Fruit fly (Drosophila melanogaster) whole organism, embryonic: ENCODE measurements around the gene Cog3.

Source experiments
- Abd-B ChIP-seq: fragments of 200-800 bp; sonication (Bioruptor generic); optimal IDR thresholded peaks from 2 replicates; lab custom pipeline; 2018; ENCODE audit warnings: missing biosample characterization, mild to moderate bottlenecking, missing genetic modification characterization, moderate library complexity
- Aef1 ChIP-seq: fragments of 200-800 bp; sonication (Bioruptor generic); IDR thresholded peaks from 3 replicates; pipeline ENCODE4 v1.3.6; 2022; ENCODE audit warnings: missing biosample characterization, missing genetic modification characterization
- Atf3 ChIP-seq: fragments of 200-800 bp; sonication (Bioruptor generic); optimal IDR thresholded peaks from 3 replicates; lab custom pipeline; 2016; ENCODE audit warnings: missing biosample characterization, missing genetic modification characterization
- Blimp-1 ChIP-seq: fragments of 200-800 bp; sonication (Bioruptor generic); optimal IDR thresholded peaks from 3 replicates; lab custom pipeline; 2018; ENCODE audit warnings: missing biosample characterization, missing genetic modification characterization, mild to moderate bottlenecking, moderate library complexity, missing genetic modification reagents
- CG10654 ChIP-seq: fragments of 200-800 bp; sonication (Bioruptor generic); optimal IDR thresholded peaks from 2 replicates; lab custom pipeline; 2016; ENCODE audit warnings: missing biosample characterization, missing genetic modification characterization
- CG11560 ChIP-seq: fragments of 200-800 bp; sonication (Bioruptor generic); IDR thresholded peaks from 3 replicates; pipeline ENCODE4 v1.3.6; 2022; ENCODE audit warnings: missing biosample characterization, missing genetic modification characterization
- CG11696 ChIP-seq: fragments of 200-800 bp; sonication (Bioruptor generic); IDR thresholded peaks from 2 replicates; pipeline ENCODE4 v1.3.6; 2022; ENCODE audit warnings: missing biosample characterization, missing genetic modification characterization
- CG13775 ChIP-seq: fragments of 200-800 bp; sonication (Bioruptor generic); optimal IDR thresholded peaks from 3 replicates; lab custom pipeline; 2017; ENCODE audit warnings: missing biosample characterization, mild to moderate bottlenecking, missing genetic modification characterization
- CG16863 ChIP-seq: fragments of 200-800 bp; sonication (Bioruptor generic); optimal IDR thresholded peaks from 3 replicates; lab custom pipeline; 2016; ENCODE audit warnings: missing biosample characterization, missing genetic modification characterization
- CG17186 ChIP-seq: fragments of 200-800 bp; sonication (Bioruptor generic); optimal IDR thresholded peaks from 3 replicates; lab custom pipeline; 2017; ENCODE audit warnings: missing biosample characterization, missing genetic modification reagents, missing genetic modification characterization
- CG17361 ChIP-seq: fragments of 200-800 bp; sonication (Bioruptor generic); IDR thresholded peaks from 3 replicates; pipeline ENCODE4 v1.3.6; 2022; ENCODE audit warnings: missing biosample characterization, missing genetic modification characterization
- CG18619 ChIP-seq: fragments of 200-800 bp; sonication (Bioruptor generic); optimal IDR thresholded peaks from 3 replicates; lab custom pipeline; 2017; ENCODE audit warnings: missing biosample characterization, mild to moderate bottlenecking, missing genetic modification characterization
- CG2889 ChIP-seq: fragments of 200-800 bp; sonication (Bioruptor generic); IDR thresholded peaks from 3 replicates; pipeline ENCODE4 v1.3.6; 2022; ENCODE audit warnings: missing biosample characterization, missing genetic modification characterization
- CG32532 ChIP-seq: fragments of 200-800 bp; sonication (Bioruptor generic); IDR thresholded peaks from 2 replicates; pipeline ENCODE4 v1.3.6; 2022; ENCODE audit warnings: missing biosample characterization, missing genetic modification characterization
- CG32767 ChIP-seq: fragments of 200-800 bp; sonication (Bioruptor generic); IDR thresholded peaks from 2 replicates; pipeline ENCODE4 v1.3.6; 2022; ENCODE audit warnings: missing biosample characterization, missing genetic modification characterization
- CG32772 ChIP-seq: fragments of 200-800 bp; sonication (Bioruptor generic); IDR thresholded peaks from 2 replicates; pipeline ENCODE4 v1.3.6; 2022; ENCODE audit warnings: missing biosample characterization, missing genetic modification characterization
- CG34376 ChIP-seq: fragments of 200-800 bp; sonication (Bioruptor generic); optimal IDR thresholded peaks from 2 replicates; lab custom pipeline; 2018; ENCODE audit warnings: missing biosample characterization, mild to moderate bottlenecking, missing genetic modification characterization
- CG4820 ChIP-seq: fragments of 200-800 bp; sonication (Bioruptor generic); optimal IDR thresholded peaks from 3 replicates; lab custom pipeline; 2016; ENCODE audit warnings: missing biosample characterization, missing genetic modification characterization
- CG4854 ChIP-seq: fragments of 200-800 bp; sonication (Bioruptor generic); optimal IDR thresholded peaks from 2 replicates; lab custom pipeline; 2016; ENCODE audit warnings: missing biosample characterization, missing genetic modification characterization, inconsistent platforms
- CG5180 ChIP-seq: fragments of 200-800 bp; sonication (Bioruptor generic); optimal IDR thresholded peaks from 3 replicates; lab custom pipeline; 2017; ENCODE audit warnings: missing biosample characterization, missing genetic modification characterization, mild to moderate bottlenecking, moderate library complexity, missing genetic modification reagents
- CG6272 ChIP-seq: fragments of 200-800 bp; sonication (Bioruptor generic); IDR thresholded peaks from 2 replicates; pipeline ENCODE4 v1.3.6; 2022; ENCODE audit warnings: missing biosample characterization, missing genetic modification characterization
- CG6689 ChIP-seq: fragments of 200-800 bp; sonication (Bioruptor generic); IDR thresholded peaks from 2 replicates; pipeline ENCODE4 v1.3.6; 2022; ENCODE audit warnings: missing biosample characterization, missing genetic modification characterization
- CG6791 ChIP-seq: fragments of 200-800 bp; sonication (Bioruptor generic); IDR thresholded peaks from 3 replicates; pipeline ENCODE4 v1.3.6; 2022; ENCODE audit warnings: missing biosample characterization, missing genetic modification characterization; ENCODE audit not compliant: partially characterized antibody
- CG7372 ChIP-seq: fragments of 200-800 bp; sonication (Bioruptor generic); IDR thresholded peaks from 2 replicates; pipeline ENCODE4 v1.3.6; 2022; ENCODE audit warnings: missing biosample characterization, missing genetic modification characterization
- CG7745 ChIP-seq: fragments of 200-800 bp; sonication (Bioruptor generic); optimal IDR thresholded peaks from 2 replicates; lab custom pipeline; 2018; ENCODE audit warnings: missing biosample characterization, mild to moderate bottlenecking, missing genetic modification characterization, moderate library complexity
- CG9727 ChIP-seq: fragments of 200-800 bp; sonication (Bioruptor generic); optimal IDR thresholded peaks from 3 replicates; lab custom pipeline; 2017; ENCODE audit warnings: missing biosample characterization, mild to moderate bottlenecking, missing genetic modification characterization
- Chrac-16 ChIP-seq: fragments of 200-800 bp; sonication (Bioruptor generic); optimal IDR thresholded peaks from 3 replicates; lab custom pipeline; 2016; ENCODE audit warnings: missing biosample characterization, missing genetic modification characterization
- D ChIP-seq, 2 experiments: fragments of 200-800 bp in 1 of 2; fragments of >200 bp in 1 of 2; sonication (Bioruptor generic) in 1 of 2; optimal IDR thresholded peaks; 2 replicates in 1 of 2; 3 replicates in 1 of 2; lab custom pipeline; 2017; ENCODE audit warnings: mild to moderate bottlenecking in 1 of 2, missing biosample characterization in 1 of 2, missing genetic modification characterization in 1 of 2, missing genetic modification reagents in 1 of 2
- Deaf1 ChIP-seq: fragments of 200-800 bp; optimal IDR thresholded peaks from 3 replicates; lab custom pipeline; 2019; ENCODE audit warnings: missing biosample characterization, mild to moderate bottlenecking, missing genetic modification characterization, moderate library complexity
- Med ChIP-seq: fragments of 200-800 bp; sonication (Bioruptor generic); peaks from one replicate; lab custom pipeline; 2016; ENCODE audit warnings: missing biosample characterization, missing genetic modification characterization, mild to moderate bottlenecking, inconsistent platforms, moderate library complexity
- Meics ChIP-seq: fragments of 200-800 bp; sonication (Bioruptor generic); optimal IDR thresholded peaks from 2 replicates; lab custom pipeline; 2017; ENCODE audit warnings: missing biosample characterization, mild to moderate bottlenecking, missing genetic modification characterization
- Nf-YC ChIP-seq: fragments of 200-800 bp; optimal IDR thresholded peaks from 3 replicates; lab custom pipeline; 2019; ENCODE audit warnings: missing biosample characterization, mild to moderate bottlenecking, missing genetic modification characterization, moderate library complexity
- Xbp1 ChIP-seq: fragments of 200-800 bp; sonication (Bioruptor generic); optimal IDR thresholded peaks from 3 replicates; lab custom pipeline; 2016; ENCODE audit warnings: missing biosample characterization, mild to moderate bottlenecking, missing genetic modification characterization
- ase ChIP-seq: fragments of 200-800 bp; sonication (Bioruptor generic); IDR thresholded peaks from 3 replicates; pipeline ENCODE4 v1.3.6; 2022; ENCODE audit warnings: missing biosample characterization, missing genetic modification characterization
- bigmax ChIP-seq: fragments of 200-800 bp; sonication (Bioruptor generic); optimal IDR thresholded peaks from 2 replicates; lab custom pipeline; 2018; ENCODE audit warnings: missing biosample characterization, mild to moderate bottlenecking, missing genetic modification characterization
- en ChIP-seq: fragments of 200-800 bp; sonication (Bioruptor generic); optimal IDR thresholded peaks from 2 replicates; lab custom pipeline; 2016; ENCODE audit warnings: missing biosample characterization, missing genetic modification characterization
- ewg ChIP-seq: fragments of 200-800 bp; sonication (Bioruptor generic); optimal IDR thresholded peaks from 3 replicates; lab custom pipeline; 2017; ENCODE audit warnings: mild to moderate bottlenecking, missing biosample characterization, missing genetic modification reagents, missing genetic modification characterization
- gsb ChIP-seq: fragments of 200-800 bp; sonication (Bioruptor generic); IDR thresholded peaks from 2 replicates; pipeline ENCODE4 v1.3.6; 2022; ENCODE audit warnings: missing biosample characterization, missing genetic modification characterization
- klu ChIP-seq: fragments of 200-800 bp; sonication (Bioruptor generic); IDR thresholded peaks from 2 replicates; pipeline ENCODE4 v1.3.6; 2022; ENCODE audit warnings: missing biosample characterization, missing genetic modification characterization
- maf-S ChIP-seq: fragments of 200-800 bp; sonication (Bioruptor generic); optimal IDR thresholded peaks from 2 replicates; lab custom pipeline; 2016; ENCODE audit warnings: missing biosample characterization, missing genetic modification characterization
- mam ChIP-seq: fragments of 200-800 bp; sonication (Bioruptor generic); optimal IDR thresholded peaks from 3 replicates; lab custom pipeline; 2016; ENCODE audit warnings: missing biosample characterization, missing genetic modification characterization
- odd ChIP-seq: fragments of 200-800 bp; sonication (Bioruptor generic); optimal IDR thresholded peaks from 2 replicates; lab custom pipeline; 2017; ENCODE audit warnings: missing biosample characterization, mild to moderate bottlenecking, missing genetic modification characterization
- pan ChIP-seq, 4 experiments: fragments of >200 bp in 3 of 4; fragments of 200-800 bp in 1 of 4; sonication (Bioruptor generic) in 1 of 4; optimal IDR thresholded peaks in 3 of 4; IDR thresholded peaks in 1 of 4; 2 replicates each; pipeline versions ENCODE4 v1.3.6 to Lab custom; 2017 to 2022; ENCODE audit warnings: missing biosample characterization in 2 of 4, missing genetic modification characterization in 2 of 4, mixed read lengths in 1 of 4
- schlank ChIP-seq: fragments of 200-800 bp; sonication (Bioruptor generic); optimal IDR thresholded peaks from 2 replicates; lab custom pipeline; 2018; ENCODE audit warnings: missing biosample characterization, mild to moderate bottlenecking, missing genetic modification characterization
- sens-2 ChIP-seq: fragments of 200-800 bp; sonication (Bioruptor generic); IDR thresholded peaks from 2 replicates; pipeline ENCODE4 v1.3.6; 2022; ENCODE audit warnings: missing biosample characterization, missing genetic modification characterization
- shn ChIP-seq: fragments of 200-800 bp; sonication (Bioruptor generic); optimal IDR thresholded peaks from 3 replicates; lab custom pipeline; 2016; ENCODE audit warnings: missing biosample characterization, missing genetic modification characterization
- sisA ChIP-seq: fragments of 200-800 bp; sonication (Bioruptor generic); IDR thresholded peaks from 2 replicates; pipeline ENCODE4 v1.3.6; 2022; ENCODE audit warnings: missing biosample characterization, missing genetic modification characterization
- tgo ChIP-seq: fragments of 200-800 bp; sonication (Bioruptor generic); IDR thresholded peaks from 3 replicates; pipeline ENCODE4 v1.3.6; 2022; ENCODE audit warnings: missing biosample characterization, missing genetic modification characterization
- unc-4 ChIP-seq: fragments of 200-800 bp; sonication (Bioruptor generic); IDR thresholded peaks from 2 replicates; pipeline ENCODE4 v1.3.6; 2022; ENCODE audit warnings: missing biosample characterization, missing genetic modification characterization; ENCODE audit not compliant: partially characterized antibody
- yki ChIP-seq: fragments of >200 bp; optimal IDR thresholded peaks from 3 replicates; lab custom pipeline; 2018

The Cog3 gene

DNA sequence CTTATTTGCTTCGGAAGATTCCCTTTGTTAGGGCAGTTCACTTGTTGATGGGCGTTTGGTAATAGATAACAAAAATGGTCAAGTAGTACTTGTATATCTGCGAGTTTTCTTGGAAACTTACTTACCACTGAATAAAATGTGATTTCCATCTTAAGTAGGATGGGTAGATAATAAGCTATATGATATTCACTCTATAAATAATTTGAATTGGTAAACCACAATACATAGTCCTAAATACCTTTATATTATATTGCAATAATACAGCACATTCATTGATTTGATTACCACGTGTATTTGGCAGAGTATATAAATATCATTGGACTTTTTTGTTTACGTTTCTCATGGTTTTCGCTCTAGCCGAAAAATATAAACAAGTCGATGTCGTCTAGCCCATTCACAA lies 19.1 kb upstream of the Cog3 start (continued):
- TF ChIP-seq CG7372 (GFP tag; lab: Robert Waterston, UW) (peak; percentile 39; the same call in 1 of the 2 replicates), Nf-YC (peak; percentile 33), Med (peak; percentile 77), yki (lab: Kevin White, UChicago) (no peak), Chrac-16 (peak; percentile 40), Atf3 (GFP tag; lab: Kevin White, UChicago) (no peak), maf-S (GFP tag; lab: Kevin White, UChicago) (peak; percentile 27), CG4854 (GFP tag; lab: Kevin White, UChicago) (peak; percentile 21), CG32532 (GFP tag; lab: Robert Waterston, UW) (peak; percentile 58; the same call in 1 of the 2 replicates), CG17361 (GFP tag; lab: Robert Waterston, UW) (peak; percentile 72; the same call in 2 of the 3 replicates), CG34376 (GFP tag; lab: Kevin White, UChicago) (no peak), CG5180 (GFP tag; lab: Kevin White, UChicago) (peak; percentile 47), Xbp1 (GFP tag; lab: Kevin White, UChicago) (peak; percentile 57), shn (GFP tag; lab: Kevin White, UChicago) (peak; percentile 26), CG7745 (tag; lab: Kevin White, UChicago) (no peak), CG32772 (GFP tag; lab: Robert Waterston, UW) (peak; percentile 7; the same call in 1 of the 2 replicates), Deaf1 (tag; lab: Kevin White, UChicago) (peak; percentile 18), CG9727 (GFP tag; lab: Kevin White, UChicago) (peak; percentile 62), gsb (GFP tag; lab: Robert Waterston, UW) (peak; percentile 45; the same call in 1 of the 2 replicates), CG6791 (GFP tag; lab: Robert Waterston, UW) (no peak), sens-2 (GFP tag; lab: Robert Waterston, UW) (no peak), CG6689 (GFP tag; lab: Robert Waterston, UW) (peak; percentile 58), Meics (peak; percentile 83), CG16863 (peak; percentile 1), ase (GFP tag; lab: Robert Waterston, UW) (0 out of 3 replicates have a peak, but pooled peaks have one; percentile 32), D (optimal IDR thresholded peaks at IDR 0.05; lab: Kevin White, UChicago) (no peak), D (GFP tag; optimal IDR thresholded peaks at IDR 0.05; lab: Kevin White, UChicago) (peak; percentile 19), CG13775 (GFP tag; lab: Kevin White, UChicago) (peak; percentile 26), Abd-B (GFP tag; lab: Kevin White, UChicago) (peak; percentile 57), CG17186 (no peak), klu (peak; percentile 37; the same call in 1 of the 2 replicates), bigmax (GFP tag; lab: Kevin White, UChicago) (no peak), schlank (peak; percentile 38), odd (GFP tag; lab: Kevin White, UChicago) (peak; percentile 30), Blimp-1 (GFP tag; lab: Kevin White, UChicago) (no peak), CG11560 (tag; lab: Robert Waterston, UW) (no peak), sisA (GFP tag; lab: Robert Waterston, UW) (peak; percentile 44), CG32767 (GFP tag; lab: Robert Waterston, UW) (peak; percentile 46; the same call in 1 of the 2 replicates), CG18619 (GFP tag; lab: Kevin White, UChicago) (peak; percentile 82), ewg (no peak), en (GFP tag; lab: Kevin White, UChicago) (peak; percentile 18), pan (optimal IDR thresholded peaks at IDR 0.05; lab: Kevin White, UChicago) (no peak), pan (GFP tag; optimal IDR thresholded peaks at IDR 0.05 in 1 of 2, IDR thresholded peaks at IDR 0.05 in 1 of 2) (peak in 1 of 2 experiments; percentile 72), CG6272 (GFP tag; lab: Robert Waterston, UW) (no peak), CG2889 (GFP tag; lab: Robert Waterston, UW) (0 out of 3 replicates have a peak, but pooled peaks have one; percentile 27), CG4820 (GFP tag; lab: Kevin White, UChicago) (peak; percentile 9), CG11696 (GFP tag; lab: Robert Waterston, UW) (no peak), tgo (GFP tag; lab: Robert Waterston, UW) (peak; percentile 73; the same call in 2 of the 3 replicates), unc-4 (GFP tag; lab: Robert Waterston, UW) (no peak), mam (GFP tag; lab: Kevin White, UChicago) (peak; percentile 53), CG10654 (GFP tag; lab: Kevin White, UChicago) (peak; percentile 26), Aef1 (peak; percentile 58; the same call in 2 of the 3 replicates)
